Fruit fly (Drosophila melanogaster): ENCODE measurements around the gene Vajk3.

dm6 chr2L:13928461-13928860 is 18.8 kb downstream of the Vajk3 start:
- TF ChIP-seq CG8159 (tag; optimal IDR thresholded peaks at IDR 0.05), result no peak
- no peak for TF ChIP-seq CG17806 (tag; optimal IDR thresholded peaks at IDR 0.05)
- TF ChIP-seq CG4496 (GFP tag; IDR thresholded peaks at IDR 0.05), result peak; percentile 15; the same call in 1 of the 3 replicates
- TF ChIP-seq gl (tag; optimal IDR thresholded peaks at IDR 0.05), result no peak
- TF ChIP-seq rn (GFP tag; IDR thresholded peaks at IDR 0.05), result peak; percentile 34; the same call in 1 of the 2 replicates
- TF ChIP-seq Snoo (tag; optimal IDR thresholded peaks at IDR 0.05), result no peak
- TF ChIP-seq Ets98B (GFP tag; IDR thresholded peaks at IDR 0.05), result no peak
- TF ChIP-seq Pif1B (GFP tag; optimal IDR thresholded peaks at IDR 0.05), result no peak
- no peak for TF ChIP-seq CG10348 (GFP tag; IDR thresholded peaks at IDR 0.05)

Measured in whole organism, pupa.